Fruit fly (Drosophila melanogaster) whole organism, pupa: ENCODE results near the gene CG46439.

Source experiments
- CG34367 ChIP-seq: fragments of 200-800 bp; sonication (Bioruptor generic); optimal IDR thresholded peaks from 2 replicates; lab custom pipeline; 2018; ENCODE audit warnings: missing biosample characterization, mild to moderate bottlenecking, missing genetic modification characterization
- CG8159 ChIP-seq: fragments of 200-800 bp; sonication (Bioruptor generic); optimal IDR thresholded peaks from 3 replicates; lab custom pipeline; 2018; ENCODE audit warnings: missing biosample characterization, mild to moderate bottlenecking, missing genetic modification characterization, moderate library complexity
- CG9948 ChIP-seq: fragments of 200-800 bp; sonication (Bioruptor generic); optimal IDR thresholded peaks from 2 replicates; lab custom pipeline; 2018; ENCODE audit warnings: missing biosample characterization, mild to moderate bottlenecking, missing genetic modification characterization, moderate library complexity
- Pif1A ChIP-seq: fragments of 200-800 bp; sonication (Bioruptor generic); optimal IDR thresholded peaks from 3 replicates; lab custom pipeline; 2016; ENCODE audit warnings: missing biosample characterization, missing genetic modification characterization

DNA sequence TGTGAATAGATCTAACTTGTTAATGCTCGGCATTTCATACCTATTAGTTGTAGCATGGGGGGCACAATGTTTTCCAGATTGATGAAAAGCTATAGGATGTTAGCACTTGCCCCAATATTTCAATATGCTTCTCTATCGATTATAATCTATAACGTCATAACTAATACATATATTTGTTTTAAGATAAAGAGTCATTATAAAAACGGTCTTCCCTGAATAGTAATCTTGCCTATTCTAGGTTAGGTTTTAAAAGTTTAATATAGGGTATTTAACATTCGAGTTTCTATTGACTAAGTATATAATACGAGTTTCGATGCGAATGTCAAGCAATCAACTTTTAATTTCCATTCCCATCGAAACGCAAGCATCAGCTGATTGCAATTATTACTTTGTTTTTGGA lies 34.8 kb downstream of the CG46439 start, which contains the start of the genes CG6321 and Blos2:
- TF ChIP-seq Pif1A (peak; percentile 69), CG34367 (tag; lab: Kevin White, UChicago) (peak; percentile 66), CG9948 (tag; lab: Kevin White, UChicago) (peak; percentile 72), CG8159 (tag; lab: Kevin White, UChicago) (peak; percentile 77)
